Worm (Caenorhabditis elegans) whole organism, L1 larva: ENCODE data around the gene K01D12.15.

Source experiments
- alr-1 ChIP-seq: fragments of 200-800 bp; sonication (Bioruptor generic); optimal IDR thresholded peaks from 2 replicates; lab custom pipeline; 2018; ENCODE audit warnings: borderline replicate concordance, mild to moderate bottlenecking, missing genetic modification characterization, missing compliant biosample characterization
- aly-2 ChIP-seq: fragments of 150-350 bp; optimal IDR thresholded peaks from 2 replicates; lab custom pipeline; 2014; ENCODE audit warnings: missing biosample characterization, missing genetic modification characterization
- blmp-1 ChIP-seq: fragments of 150-350 bp; optimal IDR thresholded peaks from 2 replicates; lab custom pipeline; 2014; ENCODE audit warnings: missing biosample characterization, missing genetic modification characterization
- ets-5 ChIP-seq: fragments of 200-800 bp; sonication (Bioruptor generic); IDR thresholded peaks from 2 replicates; pipeline ENCODE4 v1.3.6; 2022; ENCODE audit warnings: missing genetic modification characterization, missing compliant biosample characterization
- fkh-10 ChIP-seq: sonication (generic microtip); optimal IDR thresholded peaks from 2 replicates; lab custom pipeline; 2017; ENCODE audit warnings: missing biosample characterization, missing genetic modification reagents, missing genetic modification characterization
- grh-1 ChIP-seq: fragments of 200-800 bp; sonication (Bioruptor generic); IDR thresholded peaks from 2 replicates; pipeline ENCODE4 v1.3.6; 2022; ENCODE audit warnings: missing genetic modification reagents, missing genetic modification characterization, missing compliant biosample characterization
- hlh-17 ChIP-seq: fragments of 200-800 bp; sonication (Bioruptor generic); optimal IDR thresholded peaks from 2 replicates; lab custom pipeline; 2018; ENCODE audit warnings: missing genetic modification characterization, mild to moderate bottlenecking, missing compliant biosample characterization, moderate library complexity, borderline replicate concordance
- irx-1 ChIP-seq: sonication (generic microtip); optimal IDR thresholded peaks from 2 replicates; lab custom pipeline; 2016; ENCODE audit warnings: missing genetic modification characterization, missing compliant biosample characterization
- nhr-12 ChIP-seq: sonication (generic microtip); optimal IDR thresholded peaks from 2 replicates; lab custom pipeline; 2017; ENCODE audit warnings: missing biosample characterization, missing genetic modification characterization
- sup-37 ChIP-seq: fragments of 200-800 bp; sonication (Bioruptor generic); optimal IDR thresholded peaks from 2 replicates; lab custom pipeline; 2018; ENCODE audit warnings: mild to moderate bottlenecking, missing genetic modification characterization, missing compliant biosample characterization
- unc-62 ChIP-seq: fragments of 150-350 bp; optimal IDR thresholded peaks from 2 replicates; lab custom pipeline; 2014; ENCODE audit warnings: missing biosample characterization, missing genetic modification reagents, missing genetic modification characterization

ce11 chrV:12365104-12365503, 21.1 kb upstream of the K01D12.15 start, which contains the start of gene fipr-2:
- TF ChIP-seq unc-62 (no peak), sup-37 (GFP tag; lab: Kevin White, UChicago) (no peak), hlh-17 (GFP tag; lab: Kevin White, UChicago) (no peak), fkh-10 (GFP tag; lab: Kevin White, UChicago) (no peak), aly-2 (tag; lab: Kevin White, UChicago) (no peak), ets-5 (GFP tag; lab: Robert Waterston, UW) (no peak), blmp-1 (no peak), alr-1 (tag; lab: Kevin White, UChicago) (no peak), grh-1 (GFP tag; lab: Robert Waterston, UW) (no peak), nhr-12 (no peak), irx-1 (tag; lab: Kevin White, UChicago) (no peak)
